Worm (Caenorhabditis elegans) whole organism, L4/young adult: ENCODE data around the gene Y80D3A.8.

Source experiments
- dao-5 ChIP-seq: sonication (generic microtip); optimal IDR thresholded peaks from 2 replicates; lab custom pipeline; 2016; ENCODE audit warnings: missing genotype, missing genetic modification characterization, moderate library complexity, missing compliant biosample characterization
- him-1 ChIP-seq: sonication (generic microtip); optimal IDR thresholded peaks from 2 replicates; lab custom pipeline; 2016; ENCODE audit warnings: missing genotype, missing genetic modification reagents, missing genetic modification characterization, missing compliant biosample characterization

DNA sequence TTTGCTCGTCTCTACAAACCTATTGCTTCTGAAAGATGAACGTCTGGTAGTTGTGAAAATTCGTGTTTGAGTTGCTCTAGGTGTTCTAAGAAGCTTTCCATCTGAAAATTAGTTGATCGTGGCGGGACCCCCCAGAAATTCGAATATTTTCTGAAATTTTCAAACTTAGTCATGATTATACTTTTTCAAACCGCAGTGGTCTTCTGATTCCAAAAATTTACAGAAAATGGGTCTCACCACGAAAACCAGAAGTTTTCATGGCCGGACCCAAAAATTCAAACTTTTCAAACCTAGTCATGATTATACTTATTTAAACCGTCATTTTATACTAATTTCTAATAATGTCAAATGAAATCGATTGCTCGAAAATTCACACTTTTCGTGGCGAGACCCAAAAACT, 19.6 kb downstream of the Y80D3A.8 start, which contains the start of gene ztf-20:
- no peak for TF ChIP-seq him-1 (tag; lab: Kevin White, UChicago)
- no peak for TF ChIP-seq dao-5 (tag; lab: Kevin White, UChicago)
